Fruit fly (Drosophila melanogaster) whole organism: ENCODE measurements around the gene CG6432.

ENCODE experiments used
- Dll ChIP-seq: fragments of >200 bp; optimal IDR thresholded peaks from 2 replicates; lab custom pipeline; 2017
- EcR ChIP-seq, 2 experiments: fragments of >200 bp; optimal IDR thresholded peaks; 2 replicates each; lab custom pipeline; 2017; ENCODE audit warnings: missing biosample characterization in 2 of 2, missing genetic modification characterization in 2 of 2, missing genetic modification reagents in 2 of 2
- psq ChIP-seq: fragments of >200 bp; optimal IDR thresholded peaks from 2 replicates; lab custom pipeline; 2017

dm6 chr3R:24359957-24360356, 23.2 kb downstream of the CG6432 start, which contains the start of gene CG18528:
- TF ChIP-seq Dll (no peak), psq (lab: Kevin White, UChicago) (no peak), EcR (GFP tag; optimal IDR thresholded peaks at IDR 0.05; lab: Kevin White, UChicago) (no peak)
